Fruit fly (Drosophila melanogaster) whole organism, embryonic: Measurements from ENCODE around the gene att-ORFB.

ENCODE experiments used
- Bgb ChIP-seq: fragments of 200-800 bp; sonication (Bioruptor generic); IDR thresholded peaks from 2 replicates; pipeline ENCODE4 v1.3.6; 2022; ENCODE audit warnings: missing biosample characterization, missing genetic modification characterization; ENCODE audit not compliant: partially characterized antibody
- CG10431 ChIP-seq: fragments of 200-800 bp; sonication (Bioruptor generic); optimal IDR thresholded peaks from 3 replicates; lab custom pipeline; 2018; ENCODE audit warnings: missing biosample characterization, mild to moderate bottlenecking, missing genetic modification characterization
- CG10979 ChIP-seq: fragments of 200-800 bp; sonication (Bioruptor generic); optimal IDR thresholded peaks from 2 replicates; lab custom pipeline; 2018; ENCODE audit warnings: missing biosample characterization, mild to moderate bottlenecking, missing genetic modification characterization, moderate library complexity
- CG11085 ChIP-seq: fragments of 200-800 bp; sonication (Bioruptor generic); IDR thresholded peaks from 2 replicates; pipeline ENCODE4 v1.3.6; 2022; ENCODE audit warnings: missing biosample characterization, missing genetic modification characterization
- CG11456 ChIP-seq: fragments of 200-800 bp; sonication (Bioruptor generic); IDR thresholded peaks from 3 replicates; pipeline ENCODE4 v1.3.6; 2022; ENCODE audit warnings: missing biosample characterization, missing genetic modification characterization
- CG12391 ChIP-seq: fragments of 200-800 bp; sonication (Bioruptor generic); optimal IDR thresholded peaks from 3 replicates; lab custom pipeline; 2018; ENCODE audit warnings: missing biosample characterization, mild to moderate bottlenecking, missing genetic modification characterization, moderate library complexity
- CG1529 ChIP-seq: fragments of 200-800 bp; sonication (Bioruptor generic); optimal IDR thresholded peaks from 3 replicates; lab custom pipeline; 2018; ENCODE audit warnings: missing biosample characterization, missing genetic modification characterization
- CG17912 ChIP-seq: fragments of 200-800 bp; sonication (Bioruptor generic); optimal IDR thresholded peaks from 2 replicates; lab custom pipeline; 2018; ENCODE audit warnings: missing biosample characterization, mild to moderate bottlenecking, missing genetic modification characterization
- CG2889 ChIP-seq: fragments of 200-800 bp; sonication (Bioruptor generic); IDR thresholded peaks from 3 replicates; pipeline ENCODE4 v1.3.6; 2022; ENCODE audit warnings: missing biosample characterization, missing genetic modification characterization
- CG30020 ChIP-seq: fragments of 200-800 bp; optimal IDR thresholded peaks from 2 replicates; lab custom pipeline; 2019; ENCODE audit warnings: missing biosample characterization, mild to moderate bottlenecking, missing genetic modification characterization, moderate library complexity
- CG31388 ChIP-seq: fragments of 200-800 bp; sonication (Bioruptor generic); optimal IDR thresholded peaks from 2 replicates; lab custom pipeline; 2016; ENCODE audit warnings: missing biosample characterization, missing genetic modification characterization
- CG3726 ChIP-seq: fragments of 200-800 bp; sonication (Bioruptor generic); IDR thresholded peaks from 3 replicates; pipeline ENCODE4, ENCODE4 v1.3.6; 2022; ENCODE audit warnings: missing biosample characterization, missing genetic modification characterization
- CG5180 ChIP-seq: fragments of 200-800 bp; sonication (Bioruptor generic); optimal IDR thresholded peaks from 3 replicates; lab custom pipeline; 2017; ENCODE audit warnings: missing biosample characterization, missing genetic modification characterization, mild to moderate bottlenecking, moderate library complexity, missing genetic modification reagents
- CG5245 ChIP-seq: fragments of 200-800 bp; sonication (Bioruptor generic); optimal IDR thresholded peaks from 3 replicates; lab custom pipeline; 2016; ENCODE audit warnings: missing biosample characterization, missing genetic modification characterization
- CG6765 ChIP-seq: fragments of 200-800 bp; sonication (Bioruptor generic); optimal IDR thresholded peaks from 3 replicates; lab custom pipeline; 2017; ENCODE audit warnings: missing biosample characterization, mild to moderate bottlenecking, missing genetic modification characterization
- CG6791 ChIP-seq: fragments of 200-800 bp; sonication (Bioruptor generic); IDR thresholded peaks from 3 replicates; pipeline ENCODE4 v1.3.6; 2022; ENCODE audit warnings: missing biosample characterization, missing genetic modification characterization; ENCODE audit not compliant: partially characterized antibody
- CG7556 ChIP-seq: fragments of 200-800 bp; sonication (Bioruptor generic); optimal IDR thresholded peaks from 2 replicates; lab custom pipeline; 2017; ENCODE audit warnings: missing biosample characterization, mild to moderate bottlenecking, missing genetic modification characterization
- CG7963 ChIP-seq: fragments of 200-800 bp; sonication (Bioruptor generic); IDR thresholded peaks from 3 replicates; pipeline ENCODE4 v1.3.6; 2022; ENCODE audit warnings: missing biosample characterization, missing genetic modification characterization; ENCODE audit not compliant: partially characterized antibody
- CG9876 ChIP-seq: fragments of 200-800 bp; sonication (Bioruptor generic); optimal IDR thresholded peaks from 2 replicates; lab custom pipeline; 2016; ENCODE audit warnings: missing biosample characterization, missing genetic modification characterization
- CG9932 ChIP-seq: fragments of 200-800 bp; sonication (Bioruptor generic); IDR thresholded peaks from 2 replicates; pipeline ENCODE4 v1.3.6; 2022; ENCODE audit warnings: missing biosample characterization, missing genetic modification characterization
- CHES-1-like ChIP-seq: fragments of 200-800 bp; sonication (Bioruptor generic); optimal IDR thresholded peaks from 2 replicates; lab custom pipeline; 2016; ENCODE audit warnings: missing biosample characterization, missing genetic modification characterization
- Ets65A ChIP-seq: fragments of 200-800 bp; sonication (Bioruptor generic); peaks from one replicate; lab custom pipeline; 2016; ENCODE audit warnings: missing biosample characterization, missing genetic modification characterization
- HLH54F ChIP-seq: fragments of 200-800 bp; sonication (Bioruptor generic); optimal IDR thresholded peaks from 3 replicates; lab custom pipeline; 2016; ENCODE audit warnings: missing biosample characterization, missing genetic modification characterization
- Hmr ChIP-seq: fragments of 200-800 bp; sonication (Bioruptor generic); optimal IDR thresholded peaks from 3 replicates; lab custom pipeline; 2017; ENCODE audit warnings: mild to moderate bottlenecking, missing biosample characterization, missing genetic modification reagents, missing genetic modification characterization
- Hsf ChIP-seq: fragments of 200-800 bp; sonication (Bioruptor generic); optimal IDR thresholded peaks from 3 replicates; lab custom pipeline; 2016; ENCODE audit warnings: missing biosample characterization, missing genetic modification characterization
- Lhr ChIP-seq: fragments of 200-800 bp; sonication (Bioruptor generic); optimal IDR thresholded peaks from 3 replicates; lab custom pipeline; 2017; ENCODE audit warnings: mild to moderate bottlenecking, missing biosample characterization, missing genetic modification reagents, missing genetic modification characterization
- MBD-R2 ChIP-seq: fragments of 200-800 bp; sonication (Bioruptor generic); IDR thresholded peaks from 2 replicates; pipeline ENCODE4 v1.3.6; 2022; ENCODE audit warnings: missing biosample characterization, missing genetic modification characterization
- Meics ChIP-seq: fragments of 200-800 bp; sonication (Bioruptor generic); optimal IDR thresholded peaks from 2 replicates; lab custom pipeline; 2017; ENCODE audit warnings: missing biosample characterization, mild to moderate bottlenecking, missing genetic modification characterization
- Mrtf ChIP-seq: fragments of 200-800 bp; sonication (Bioruptor generic); IDR thresholded peaks from 3 replicates; pipeline ENCODE4 v1.3.6; 2022; ENCODE audit warnings: missing biosample characterization, missing genetic modification characterization
- Oli ChIP-seq: fragments of 200-800 bp; sonication (Bioruptor generic); optimal IDR thresholded peaks from 2 replicates; lab custom pipeline; 2018; ENCODE audit warnings: missing biosample characterization, mild to moderate bottlenecking, missing genetic modification characterization, moderate library complexity
- Pdp1 ChIP-seq, 2 experiments: fragments of 200-800 bp; sonication (Bioruptor generic); optimal IDR thresholded peaks; 3 replicates each; lab custom pipeline; 2016; ENCODE audit warnings: missing biosample characterization in 2 of 2, missing genetic modification characterization in 2 of 2, mild to moderate bottlenecking in 1 of 2, moderate library complexity in 1 of 2
- Sin3A ChIP-seq: fragments of >200 bp; optimal IDR thresholded peaks from 2 replicates; lab custom pipeline; 2018
- aop ChIP-seq: fragments of 200-800 bp; sonication (Bioruptor generic); IDR thresholded peaks from 2 replicates; pipeline ENCODE4 v1.3.6; 2022; ENCODE audit warnings: missing biosample characterization, missing genetic modification characterization
- chm ChIP-seq: fragments of 200-800 bp; sonication (Bioruptor generic); IDR thresholded peaks from 2 replicates; pipeline ENCODE4 v1.3.6; 2022; ENCODE audit warnings: missing biosample characterization, missing genetic modification characterization
- dysf ChIP-seq: fragments of 200-800 bp; sonication (Bioruptor generic); IDR thresholded peaks from 3 replicates; pipeline ENCODE4 v1.3.6; 2022; ENCODE audit warnings: missing biosample characterization, missing genetic modification characterization
- fru ChIP-seq: fragments of >200 bp; optimal IDR thresholded peaks from 2 replicates; lab custom pipeline; 2017
- inv ChIP-seq: fragments of 200-800 bp; sonication (Bioruptor generic); IDR thresholded peaks from 2 replicates; pipeline ENCODE4 v1.3.6; 2022; ENCODE audit warnings: missing biosample characterization, missing genetic modification characterization; ENCODE audit not compliant: partially characterized antibody
- jumu ChIP-seq: fragments of 200-800 bp; sonication (Bioruptor generic); optimal IDR thresholded peaks from 3 replicates; lab custom pipeline; 2016; ENCODE audit warnings: missing biosample characterization, missing genetic modification characterization
- kay ChIP-seq: fragments of 200-800 bp; sonication (Bioruptor generic); optimal IDR thresholded peaks from 2 replicates; lab custom pipeline; 2016; ENCODE audit warnings: missing biosample characterization, missing genetic modification characterization
- lbe ChIP-seq: fragments of 200-800 bp; sonication (Bioruptor generic); optimal IDR thresholded peaks from 2 replicates; lab custom pipeline; 2016; ENCODE audit warnings: missing biosample characterization, mild to moderate bottlenecking, missing genetic modification characterization
- lov ChIP-seq, 2 experiments: fragments of 200-800 bp in 1 of 2; fragments of >200 bp in 1 of 2; sonication (Bioruptor generic) in 1 of 2; IDR thresholded peaks in 1 of 2; optimal IDR thresholded peaks in 1 of 2; 2 replicates in 1 of 2; 3 replicates in 1 of 2; pipeline versions ENCODE4 v1.3.6 to Lab custom; 2017 to 2022; ENCODE audit warnings: missing biosample characterization in 1 of 2, missing genetic modification characterization in 1 of 2
- mam ChIP-seq: fragments of 200-800 bp; sonication (Bioruptor generic); optimal IDR thresholded peaks from 3 replicates; lab custom pipeline; 2016; ENCODE audit warnings: missing biosample characterization, missing genetic modification characterization
- phol ChIP-seq: fragments of 200-800 bp; sonication (Bioruptor generic); optimal IDR thresholded peaks from 3 replicates; lab custom pipeline; 2018; ENCODE audit warnings: missing biosample characterization, mild to moderate bottlenecking, missing genetic modification characterization, moderate library complexity
- scrt ChIP-seq: fragments of 200-800 bp; sonication (Bioruptor generic); optimal IDR thresholded peaks from 2 replicates; lab custom pipeline; 2018; ENCODE audit warnings: missing biosample characterization, mild to moderate bottlenecking, missing genetic modification characterization, moderate library complexity
- sna ChIP-seq: fragments of 200-800 bp; sonication (Bioruptor generic); IDR thresholded peaks from 2 replicates; pipeline ENCODE4 v1.3.6; 2022; ENCODE audit warnings: missing biosample characterization, missing genetic modification characterization; ENCODE audit not compliant: partially characterized antibody
- toy ChIP-seq: fragments of 200-800 bp; sonication (Bioruptor generic); IDR thresholded peaks from 2 replicates; pipeline ENCODE4 v1.3.6; 2022; ENCODE audit warnings: missing biosample characterization, missing genetic modification characterization
- tup ChIP-seq: fragments of 200-800 bp; sonication (Bioruptor generic); optimal IDR thresholded peaks from 2 replicates; lab custom pipeline; 2016; ENCODE audit warnings: missing biosample characterization, mild to moderate bottlenecking, missing genetic modification characterization, moderate library complexity
- wdn ChIP-seq: fragments of 200-800 bp; sonication (Bioruptor generic); IDR thresholded peaks from 2 replicates; pipeline ENCODE4 v1.3.6; 2022; ENCODE audit warnings: missing biosample characterization, missing genetic modification characterization

att-ORFB gene

DNA sequence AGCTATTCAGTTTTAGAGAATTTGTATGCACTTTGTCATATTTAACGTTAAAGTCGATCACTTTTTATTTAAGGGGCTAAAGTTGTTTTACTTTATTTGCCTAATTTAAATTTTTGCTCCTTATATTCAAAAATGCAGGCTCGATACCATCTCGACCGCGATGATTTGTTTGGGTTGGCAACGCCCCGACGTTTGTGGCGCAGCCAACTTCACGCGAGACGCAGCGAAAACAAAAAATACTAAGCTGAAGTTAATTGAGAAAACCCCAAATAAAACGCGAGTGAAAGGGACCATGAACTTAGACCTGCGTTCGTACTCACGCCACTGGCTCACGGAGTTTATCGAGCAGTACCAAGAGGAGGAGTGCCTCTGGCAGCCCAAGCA, 3.9 kb upstream of the att-ORFB start (continued):
- TF ChIP-seq Meics (GFP tag; lab: Kevin White, UChicago): peak; percentile 20
- peak; percentile 76 for TF ChIP-seq CG9932 (GFP tag; lab: Robert Waterston, UW)
- TF ChIP-seq CG6765 (GFP tag; lab: Kevin White, UChicago): no peak
- TF ChIP-seq CG11456: peak; percentile 62; the same call in 2 of the 3 replicates
- TF ChIP-seq kay (GFP tag; lab: Kevin White, UChicago): no peak
- no peak for TF ChIP-seq tup
- peak; percentile 17 for TF ChIP-seq CG7556 (GFP tag; lab: Kevin White, UChicago)
- TF ChIP-seq MBD-R2 (GFP tag; lab: Robert Waterston, UW): peak; percentile 76
- TF ChIP-seq Sin3A (lab: Kevin White, UChicago): peak; percentile 7
- peak; percentile 55; the same call in 1 of the 2 replicates for TF ChIP-seq chm (GFP tag; lab: Robert Waterston, UW)
- no peak for TF ChIP-seq Pdp1 (GFP tag; optimal IDR thresholded peaks at IDR 0.05; lab: Kevin White, UChicago)
- peak; percentile 61 for TF ChIP-seq CG6791
- peak; percentile 24 for TF ChIP-seq CHES-1-like (GFP tag; lab: Kevin White, UChicago)
- TF ChIP-seq toy (GFP tag; lab: Robert Waterston, UW): no peak
- TF ChIP-seq CG5180: peak; percentile 15
- TF ChIP-seq CG11085: 0 out of 2 replicates have a peak, but pooled peaks have one; percentile 8
- TF ChIP-seq CG7963 (GFP tag; lab: Robert Waterston, UW): 0 out of 3 replicates have a peak, but pooled peaks have one; percentile 5
- peak; percentile 75 for TF ChIP-seq Bgb (GFP tag; lab: Robert Waterston, UW)

DNA sequence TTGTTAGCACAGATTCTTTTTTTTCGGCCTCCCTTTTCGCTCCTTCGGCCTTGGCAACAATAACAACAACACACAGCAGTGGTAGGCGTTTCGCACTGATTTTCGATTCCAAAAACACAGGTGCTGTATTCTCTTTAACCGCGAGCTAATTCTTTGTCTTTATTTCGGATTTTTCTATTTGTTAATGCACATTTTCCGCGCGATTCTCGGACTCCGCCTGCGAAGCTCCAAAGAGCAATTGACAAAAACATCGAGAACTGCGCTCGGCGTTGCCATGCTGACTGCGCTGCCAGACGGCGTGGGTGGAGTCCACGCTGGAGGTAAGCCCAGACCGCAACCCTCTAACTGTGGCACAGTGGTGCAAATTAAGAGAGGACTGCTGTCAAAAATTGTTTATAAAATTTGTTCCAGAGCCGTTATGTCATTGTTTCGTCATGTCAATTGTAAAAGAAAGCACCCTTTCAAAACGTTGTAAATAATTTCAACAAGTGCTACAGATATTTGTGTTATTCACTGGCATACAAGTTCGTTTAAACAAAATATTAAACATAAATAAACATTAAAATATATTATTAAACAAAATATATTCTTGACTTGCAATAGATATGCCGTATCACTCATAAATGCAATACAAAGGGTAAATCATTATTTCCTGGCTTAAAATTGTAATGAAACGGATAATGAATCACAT, 3.4 kb upstream of the att-ORFB start, which contains the start of the genes DPCoAC and CG5180:
Gene DPCoAC (minus strand): TSS at position 253 of the 691 bp plus-strand sequence.
Gene CG5180 (plus strand): TSS at position 516 of the 691 bp plus-strand sequence.
- peak; percentile 60 for TF ChIP-seq CG12391 (tag; lab: Kevin White, UChicago)
- TF ChIP-seq phol: peak; percentile 67
- TF ChIP-seq Lhr (GFP tag; lab: Kevin White, UChicago): peak; percentile 84
- peak; percentile 2 for TF ChIP-seq CG10431 (GFP tag; lab: Kevin White, UChicago)
- peak; percentile 71; the same call in 2 of the 3 replicates for TF ChIP-seq Mrtf
- TF ChIP-seq CG1529 (GFP tag; lab: Kevin White, UChicago): no peak
- peak; percentile 73 for TF ChIP-seq dysf (GFP tag; lab: Robert Waterston, UW)
- no peak for TF ChIP-seq lov (optimal IDR thresholded peaks at IDR 0.05; lab: Kevin White, UChicago)
- TF ChIP-seq lov (GFP tag; IDR thresholded peaks at IDR 0.05; lab: Robert Waterston, UW): no peak
- peak; percentile 87 for TF ChIP-seq mam (GFP tag; lab: Kevin White, UChicago)
- peak; percentile 57 for TF ChIP-seq wdn (GFP tag; lab: Robert Waterston, UW)
- TF ChIP-seq CG31388 (GFP tag; lab: Kevin White, UChicago): peak; percentile 30
- no peak for TF ChIP-seq aop (GFP tag; lab: Robert Waterston, UW)
- peak; percentile 71 for TF ChIP-seq CG2889 (GFP tag; lab: Robert Waterston, UW)
- TF ChIP-seq CG10979 (tag; lab: Kevin White, UChicago): peak; percentile 38
- TF ChIP-seq scrt (GFP tag; lab: Kevin White, UChicago): peak; percentile 47
- peak; percentile 72 for TF ChIP-seq CG11085
- no peak for TF ChIP-seq fru
- TF ChIP-seq Hmr (GFP tag; lab: Kevin White, UChicago): peak; percentile 69
- TF ChIP-seq inv (GFP tag; lab: Robert Waterston, UW): peak; percentile 60; the same call in 1 of the 2 replicates
- TF ChIP-seq jumu (GFP tag; lab: Kevin White, UChicago): peak; percentile 77
- TF ChIP-seq HLH54F (GFP tag; lab: Kevin White, UChicago): peak; percentile 64
- TF ChIP-seq CG30020 (tag; lab: Kevin White, UChicago): peak; percentile 32
- no peak for TF ChIP-seq sna
- TF ChIP-seq CG5245 (GFP tag; lab: Kevin White, UChicago): peak; percentile 41
- no peak for TF ChIP-seq CG3726 (GFP tag; lab: Robert Waterston, UW)
- peak; percentile 95 for TF ChIP-seq Ets65A
- peak; percentile 46 for TF ChIP-seq Oli (tag; lab: Kevin White, UChicago)
- peak; percentile 85 for TF ChIP-seq CG9876 (GFP tag; lab: Kevin White, UChicago)
- TF ChIP-seq lbe (GFP tag; lab: Kevin White, UChicago): peak; percentile 22
- TF ChIP-seq CG17912 (GFP tag; lab: Kevin White, UChicago): peak; percentile 62
- TF ChIP-seq Hsf (GFP tag; lab: Kevin White, UChicago): peak; percentile 60
